Worm (Caenorhabditis elegans): ENCODE results near the gene srt-40.

Gene srt-40

ce11 chrV:2206801-2207200 is 720 bp upstream of the srt-40 start, which contains the start of gene svh-11:
Gene svh-11, plus strand, starts transcription at chrV:2207101.
- TF ChIP-seq dox-1 (GFP tag; IDR thresholded peaks at IDR 0.05) (no peak), tlf-1 (GFP tag; optimal IDR thresholded peaks at IDR 0.05) (no peak), nhr-90 (tag; optimal IDR thresholded peaks at IDR 0.05) (no peak), T26A5.8 (tag; optimal IDR thresholded peaks at IDR 0.05) (no peak), attf-3 (GFP tag; conservative IDR thresholded peaks at IDR 0.05) (no peak), ceh-79 (tag; optimal IDR thresholded peaks at IDR 0.05) (no peak), ztf-28 (GFP tag; IDR thresholded peaks at IDR 0.05) (no peak), zfh-2 (GFP tag; conservative IDR thresholded peaks at IDR 0.05) (no peak), sdz-38 (tag; optimal IDR thresholded peaks at IDR 0.05) (no peak), egl-44 (GFP tag; IDR thresholded peaks at IDR 0.05) (no peak), xnd-1 (tag; optimal IDR thresholded peaks at IDR 0.05) (no peak), snpc-1.1 (tag; optimal IDR thresholded peaks at IDR 0.05; ENCODE audit: insufficient read depth) (no peak), athp-1 (tag; optimal IDR thresholded peaks at IDR 0.05) (no peak), hsf-1 (GFP tag; IDR thresholded peaks at IDR 0.05) (no peak)

ce11 chrV:2204080-2204479 is 2.0 kb downstream of the srt-40 start, which contains the start of gene cyp-33C12:
Gene cyp-33C12, minus strand, starts transcription at chrV:2204400.
- TF ChIP-seq B0035.1 (tag; optimal IDR thresholded peaks at IDR 0.05) (no peak), rcor-1 (GFP tag; IDR thresholded peaks at IDR 0.05) (no peak), hsf-1 (GFP tag; IDR thresholded peaks at IDR 0.05) (no peak), T07F8.4 (tag; optimal IDR thresholded peaks at IDR 0.05) (no peak), ceh-58 (GFP tag; IDR thresholded peaks at IDR 0.05) (no peak), hmg-20 (GFP tag; IDR thresholded peaks at IDR 0.05) (no peak), fkh-3 (tag; optimal IDR thresholded peaks at IDR 0.05) (no peak)

ce11 chrV:2201240-2201639 is 4.8 kb downstream of the srt-40 start, which contains the start of gene cyp-32B1:
Gene cyp-32B1, minus strand, starts transcription at chrV:2201415.
- TF ChIP-seq sdz-38 (tag; optimal IDR thresholded peaks at IDR 0.05): no peak
- no peak for TF ChIP-seq nhr-179 (tag; optimal IDR thresholded peaks at IDR 0.05)
- peak; percentile 24 for TF ChIP-seq nhr-80 (tag; optimal IDR thresholded peaks at IDR 0.05)
- no peak for TF ChIP-seq lag-1 (GFP tag; IDR thresholded peaks at IDR 0.05)
- TF ChIP-seq lin-26 (GFP tag; IDR thresholded peaks at IDR 0.05): no peak
- no peak for TF ChIP-seq K12H6.12 (tag; optimal IDR thresholded peaks at IDR 0.05)

- TF ChIP-seq madf-8 (GFP tag; conservative IDR thresholded peaks at IDR 0.05) (no peak), mcd-1 (GFP tag; IDR thresholded peaks at IDR 0.05) (no peak), zfh-2 (GFP tag; conservative IDR thresholded peaks at IDR 0.05) (peak; percentile 63), madf-10 (tag; optimal IDR thresholded peaks at IDR 0.05) (no peak), B0035.1 (tag; optimal IDR thresholded peaks at IDR 0.05) (no peak), hlh-12 (tag; optimal IDR thresholded peaks at IDR 0.05) (no peak), akir-1 (GFP tag; optimal IDR thresholded peaks at IDR 0.05) (no peak)
Measured at ce11 chrV:2200402-2200801, 5.7 kb downstream of the srt-40 start.

- no peak for TF ChIP-seq nhr-80 (tag; optimal IDR thresholded peaks at IDR 0.05)
- no peak for TF ChIP-seq rpc-1 (optimal IDR thresholded peaks at IDR 0.05)
- no peak for TF ChIP-seq rpc-1 (tag; optimal IDR thresholded peaks at IDR 0.05)
- TF ChIP-seq madf-3 (GFP tag; IDR thresholded peaks at IDR 0.05): no peak
- TF ChIP-seq ceh-79 (tag; optimal IDR thresholded peaks at IDR 0.05): no peak
- TF ChIP-seq die-1 (tag; optimal IDR thresholded peaks at IDR 0.05): no peak
- no peak for TF ChIP-seq tbx-9 (tag; optimal IDR thresholded peaks at IDR 0.05; ENCODE audit: borderline replicate concordance)
- no peak for TF ChIP-seq ztf-3 (GFP tag; optimal IDR thresholded peaks at IDR 0.05)
- TF ChIP-seq hlh-12 (tag; optimal IDR thresholded peaks at IDR 0.05): no peak
- TF ChIP-seq sptf-2 (GFP tag; optimal IDR thresholded peaks at IDR 0.05): no peak
- TF ChIP-seq F10E7.11 (tag; optimal IDR thresholded peaks at IDR 0.05): no peak
- peak; percentile 37 for TF ChIP-seq snpc-1.1 (tag; optimal IDR thresholded peaks at IDR 0.05; ENCODE audit: insufficient read depth)
- 0 out of 2 replicates have a peak, but pooled peaks have one; percentile 39 for TF ChIP-seq nfyb-1 (GFP tag; IDR thresholded peaks at IDR 0.05)
- TF ChIP-seq ztf-25 (GFP tag; IDR thresholded peaks at IDR 0.05): no peak
- 0 out of 2 replicates have a peak, but pooled peaks have one; percentile 12 for TF ChIP-seq zfh-2 (GFP tag; conservative IDR thresholded peaks at IDR 0.05)
- no peak for TF ChIP-seq athp-1 (tag; optimal IDR thresholded peaks at IDR 0.05)
- no peak for TF ChIP-seq snpc-3.4 (tag; optimal IDR thresholded peaks at IDR 0.05)
- no peak for TF ChIP-seq hlh-26 (GFP tag; conservative IDR thresholded peaks at IDR 0.05)
- TF ChIP-seq F39B2.1 (GFP tag; IDR thresholded peaks at IDR 0.05): no peak
Measured at ce11 chrV:2199594-2199993, 6.5 kb downstream of the srt-40 start.

Measured in whole organism, young adult.